Worm (Caenorhabditis elegans) whole organism, midembryonic: ENCODE data around the gene Y39A1A.17.

Experiments used
- T22C8.4 ChIP-seq: fragments of 200-800 bp; sonication (Bioruptor generic); IDR thresholded peaks from 2 replicates; pipeline ENCODE4 v1.3.6; 2022; ENCODE audit warnings: missing genetic modification characterization, missing compliant biosample characterization
- cog-1 ChIP-seq: sonication (generic microtip); optimal IDR thresholded peaks from 2 replicates; lab custom pipeline; 2016; ENCODE audit warnings: missing genetic modification characterization, missing compliant biosample characterization
- flt-1 ChIP-seq: fragments of 200-800 bp; sonication (Bioruptor generic); IDR thresholded peaks from 2 replicates; pipeline ENCODE4 v1.3.6; 2022; ENCODE audit warnings: missing genetic modification characterization, missing compliant biosample characterization
- klf-2 ChIP-seq: fragments of 200-800 bp; sonication (Bioruptor generic); conservative IDR thresholded peaks from 2 replicates; pipeline ENCODE4 v1.3.6; 2022; ENCODE audit warnings: missing genetic modification reagents, missing genetic modification characterization, missing compliant biosample characterization
- med-1 ChIP-seq: sonication (generic microtip); optimal IDR thresholded peaks from 2 replicates; lab custom pipeline; 2017; ENCODE audit warnings: missing genetic modification characterization, mild to moderate bottlenecking, missing compliant biosample characterization, antibody characterized with exemption, missing genetic modification reagents; ENCODE audit not compliant: insufficient read depth
- ref-1 ChIP-seq: fragments of 200-800 bp; sonication (Bioruptor generic); conservative IDR thresholded peaks from 2 replicates; pipeline ENCODE4 v1.3.6; 2022; ENCODE audit warnings: missing genetic modification reagents, missing genetic modification characterization, missing compliant biosample characterization
- tab-1 ChIP-seq: fragments of 200-800 bp; sonication (Bioruptor generic); IDR thresholded peaks from 2 replicates; pipeline ENCODE4 v1.3.6; 2022; ENCODE audit warnings: missing genetic modification characterization, missing compliant biosample characterization
- ztf-23 ChIP-seq: fragments of 200-800 bp; sonication (Bioruptor generic); IDR thresholded peaks from 2 replicates; pipeline ENCODE4 v1.3.6; 2022; ENCODE audit warnings: missing genetic modification reagents, missing genetic modification characterization, missing compliant biosample characterization
- ztf-29 ChIP-seq: fragments of 200-800 bp; sonication (Bioruptor generic); IDR thresholded peaks from 2 replicates; pipeline ENCODE4 v1.3.6; 2022; ENCODE audit warnings: missing genetic modification reagents, missing genetic modification characterization, missing compliant biosample characterization

Gene Y39A1A.17

ce11 chrIII:10721056-10721455, 30.1 kb upstream of the Y39A1A.17 start:
- TF ChIP-seq tab-1 (GFP tag; lab: Robert Waterston, UW) (no peak), flt-1 (GFP tag; lab: Robert Waterston, UW) (no peak), ztf-23 (GFP tag; lab: Robert Waterston, UW) (no peak), klf-2 (no peak), T22C8.4 (GFP tag; lab: Robert Waterston, UW) (no peak), ref-1 (GFP tag; lab: Robert Waterston, UW) (no peak), cog-1 (tag; lab: Kevin White, UChicago) (no peak), ztf-29 (GFP tag; lab: Robert Waterston, UW) (no peak), med-1 (GFP tag; lab: Kevin White, UChicago) (no peak)

DNA sequence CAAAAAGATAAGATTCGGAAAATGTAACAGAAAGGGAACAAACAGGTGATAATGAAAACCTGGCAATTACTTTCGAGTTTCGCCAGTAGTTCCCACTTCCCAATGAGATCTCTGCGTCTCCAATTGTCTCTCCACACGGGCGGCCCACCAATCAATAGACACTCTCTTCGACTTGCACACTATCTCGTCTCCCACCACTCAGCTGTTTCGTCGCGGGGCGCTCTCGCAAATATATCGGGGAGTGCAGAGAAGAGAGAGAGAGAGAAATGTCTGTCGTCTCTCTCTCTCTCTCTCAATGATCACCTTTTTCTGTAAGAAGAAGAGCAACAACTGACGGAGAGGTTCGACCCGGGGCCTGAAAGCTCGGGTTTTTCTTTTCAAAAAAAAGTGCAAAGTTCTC, 29.3 kb upstream of the Y39A1A.17 start:
- TF ChIP-seq ztf-23 (GFP tag; lab: Robert Waterston, UW) = peak; percentile 46; the same call in 1 of the 2 replicates
- TF ChIP-seq med-1 (GFP tag; lab: Kevin White, UChicago) = no peak
- TF ChIP-seq cog-1 (tag; lab: Kevin White, UChicago) = peak; percentile 26
- TF ChIP-seq T22C8.4 (GFP tag; lab: Robert Waterston, UW) = peak; percentile 97
- no peak for TF ChIP-seq ztf-29 (GFP tag; lab: Robert Waterston, UW)
- no peak for TF ChIP-seq tab-1 (GFP tag; lab: Robert Waterston, UW)
- TF ChIP-seq klf-2 = no peak
- 0 out of 2 replicates have a peak, but pooled peaks have one; percentile 39 for TF ChIP-seq flt-1 (GFP tag; lab: Robert Waterston, UW)
- no peak for TF ChIP-seq ref-1 (GFP tag; lab: Robert Waterston, UW)

DNA sequence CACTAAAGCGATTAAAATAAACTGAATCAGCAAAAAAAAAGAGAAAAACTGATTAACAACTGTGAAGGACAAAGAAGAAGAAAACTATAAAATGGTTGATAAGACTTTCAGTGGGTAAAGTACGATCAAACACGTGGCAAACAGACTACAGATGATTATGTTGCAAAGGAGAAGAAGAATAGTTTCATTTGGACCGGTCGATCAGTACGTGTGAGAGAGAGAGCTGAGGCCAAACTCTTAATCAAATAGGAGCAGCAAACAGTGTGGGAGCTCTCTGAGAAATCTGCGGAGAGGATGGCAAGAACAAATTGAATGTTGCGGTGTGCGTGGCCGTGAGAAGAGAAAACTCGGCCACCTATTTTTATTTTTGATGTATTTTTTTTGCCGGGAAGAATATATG, 28.1 kb upstream of the Y39A1A.17 start:
- TF ChIP-seq T22C8.4 (GFP tag; lab: Robert Waterston, UW) = no peak
- no peak for TF ChIP-seq cog-1 (tag; lab: Kevin White, UChicago)
- TF ChIP-seq klf-2 = no peak
- no peak for TF ChIP-seq ref-1 (GFP tag; lab: Robert Waterston, UW)
- TF ChIP-seq ztf-29 (GFP tag; lab: Robert Waterston, UW) = no peak
- no peak for TF ChIP-seq tab-1 (GFP tag; lab: Robert Waterston, UW)
- no peak for TF ChIP-seq flt-1 (GFP tag; lab: Robert Waterston, UW)
- TF ChIP-seq med-1 (GFP tag; lab: Kevin White, UChicago) = no peak
- TF ChIP-seq ztf-23 (GFP tag; lab: Robert Waterston, UW) = no peak

DNA sequence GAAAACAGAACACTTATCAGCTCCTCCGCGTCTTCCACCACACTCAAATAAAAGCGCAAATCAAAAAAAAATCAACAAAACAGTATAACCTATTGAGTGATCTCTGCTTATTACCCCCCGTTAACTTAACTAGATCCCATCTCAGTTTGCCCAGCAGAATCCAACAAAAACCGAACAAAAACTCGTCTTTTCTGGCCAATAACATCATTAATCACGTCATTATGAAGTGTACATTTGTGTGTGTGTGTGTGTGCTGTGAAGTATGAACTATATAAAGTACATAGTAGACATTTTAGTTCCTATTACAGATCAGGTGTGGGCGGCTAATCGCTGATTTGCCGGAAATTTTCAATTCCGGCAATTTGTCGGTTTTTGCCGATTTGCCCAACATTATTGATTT, 27.2 kb upstream of the Y39A1A.17 start:
- no peak for TF ChIP-seq T22C8.4 (GFP tag; lab: Robert Waterston, UW)
- TF ChIP-seq med-1 (GFP tag; lab: Kevin White, UChicago) = no peak
- TF ChIP-seq tab-1 (GFP tag; lab: Robert Waterston, UW) = no peak
- no peak for TF ChIP-seq cog-1 (tag; lab: Kevin White, UChicago)
- no peak for TF ChIP-seq klf-2
- TF ChIP-seq ztf-23 (GFP tag; lab: Robert Waterston, UW) = no peak
- no peak for TF ChIP-seq ztf-29 (GFP tag; lab: Robert Waterston, UW)
- TF ChIP-seq ref-1 (GFP tag; lab: Robert Waterston, UW) = no peak
- no peak for TF ChIP-seq flt-1 (GFP tag; lab: Robert Waterston, UW)

DNA sequence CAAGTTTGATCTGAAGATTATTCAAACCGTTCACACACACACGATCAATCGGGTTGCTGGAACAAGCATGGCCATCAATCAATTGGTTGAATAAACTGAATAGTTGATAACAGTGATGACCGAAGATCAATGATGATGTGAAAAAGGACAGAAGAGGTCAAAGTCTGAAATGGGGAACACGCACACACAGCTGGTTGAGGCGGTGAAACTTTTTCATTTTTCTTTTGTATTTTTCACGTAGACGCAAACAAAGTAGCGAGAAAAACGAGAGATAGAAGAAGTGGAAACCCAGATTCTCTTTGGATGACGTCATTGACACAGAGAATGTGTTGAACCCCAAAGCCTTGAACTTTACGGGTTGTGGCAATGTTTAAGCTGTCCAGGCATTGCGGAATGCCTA, 26.6 kb upstream of the Y39A1A.17 start:
- no peak for TF ChIP-seq T22C8.4 (GFP tag; lab: Robert Waterston, UW)
- no peak for TF ChIP-seq klf-2
- TF ChIP-seq ztf-29 (GFP tag; lab: Robert Waterston, UW) = no peak
- no peak for TF ChIP-seq ref-1 (GFP tag; lab: Robert Waterston, UW)
- no peak for TF ChIP-seq ztf-23 (GFP tag; lab: Robert Waterston, UW)
- no peak for TF ChIP-seq med-1 (GFP tag; lab: Kevin White, UChicago)
- TF ChIP-seq tab-1 (GFP tag; lab: Robert Waterston, UW) = no peak
- TF ChIP-seq flt-1 (GFP tag; lab: Robert Waterston, UW) = no peak

ce11 chrIII:10716091-10716490, 25.2 kb upstream of the Y39A1A.17 start, which contains the start of gene W09D10.4:
Gene W09D10.4, minus strand, starts transcription at chrIII:10716191.
- TF ChIP-seq cog-1 (tag; lab: Kevin White, UChicago) (no peak), med-1 (GFP tag; lab: Kevin White, UChicago) (no peak), ref-1 (GFP tag; lab: Robert Waterston, UW) (no peak), T22C8.4 (GFP tag; lab: Robert Waterston, UW) (no peak), ztf-29 (GFP tag; lab: Robert Waterston, UW) (no peak), ztf-23 (GFP tag; lab: Robert Waterston, UW) (no peak), tab-1 (GFP tag; lab: Robert Waterston, UW) (no peak), flt-1 (GFP tag; lab: Robert Waterston, UW) (no peak), klf-2 (no peak)

DNA sequence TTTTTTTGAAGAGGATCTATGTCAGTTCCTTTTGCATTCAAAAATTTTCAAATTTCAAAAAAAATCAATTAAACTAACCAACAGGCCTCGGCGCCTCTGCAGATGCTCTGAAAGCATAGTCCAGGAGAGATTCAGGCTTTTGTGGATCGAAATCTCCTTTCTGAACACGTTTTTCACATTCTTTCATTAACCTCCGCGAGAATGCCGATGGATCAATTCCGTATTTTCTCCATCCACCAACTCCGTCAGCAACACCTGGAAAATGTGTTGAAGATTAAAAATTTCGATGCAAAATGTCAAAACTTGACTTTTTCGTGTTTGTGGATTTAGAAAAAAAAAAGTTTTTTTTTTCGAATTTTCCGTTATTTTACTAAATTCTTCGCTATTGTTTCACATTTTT, 23.6 kb upstream of the Y39A1A.17 start:
- no peak for TF ChIP-seq ztf-23 (GFP tag; lab: Robert Waterston, UW)
- TF ChIP-seq flt-1 (GFP tag; lab: Robert Waterston, UW) = no peak
- TF ChIP-seq tab-1 (GFP tag; lab: Robert Waterston, UW) = no peak
- TF ChIP-seq klf-2 = no peak
- no peak for TF ChIP-seq cog-1 (tag; lab: Kevin White, UChicago)
- no peak for TF ChIP-seq ref-1 (GFP tag; lab: Robert Waterston, UW)
- TF ChIP-seq ztf-29 (GFP tag; lab: Robert Waterston, UW) = no peak
- TF ChIP-seq med-1 (GFP tag; lab: Kevin White, UChicago) = no peak
- TF ChIP-seq T22C8.4 (GFP tag; lab: Robert Waterston, UW) = no peak

- TF ChIP-seq cog-1 (tag; lab: Kevin White, UChicago) (no peak), flt-1 (GFP tag; lab: Robert Waterston, UW) (0 out of 2 replicates have a peak, but pooled peaks have one; percentile 6)
Observed at ce11 chrIII:10711192-10711673, 20.3 kb upstream of the Y39A1A.17 start, which contains the start of gene W09D10.5. Gene W09D10.5, minus strand, starts transcription at chrIII:10711536.

DNA sequence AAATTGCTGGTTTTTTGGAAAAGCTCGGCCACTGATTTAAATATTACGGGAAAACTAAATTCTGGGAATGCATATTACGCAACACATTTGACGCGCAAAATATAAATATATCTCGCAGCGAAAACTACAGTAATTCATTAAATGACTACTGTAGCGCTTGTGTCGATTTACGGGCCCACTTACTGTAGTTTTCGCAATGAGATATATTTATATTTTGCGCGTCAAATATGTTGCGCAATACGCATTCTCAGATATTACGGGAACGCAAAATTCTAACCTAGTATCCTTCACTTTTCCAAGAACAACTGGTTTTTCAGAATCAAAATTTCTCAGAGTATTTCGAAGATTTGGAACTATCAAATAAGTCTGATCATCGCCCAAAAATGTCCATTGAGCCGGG, 18.8 kb upstream of the Y39A1A.17 start:
- no peak for TF ChIP-seq tab-1 (GFP tag; lab: Robert Waterston, UW)
- TF ChIP-seq klf-2 = no peak
- no peak for TF ChIP-seq T22C8.4 (GFP tag; lab: Robert Waterston, UW)
- no peak for TF ChIP-seq ztf-23 (GFP tag; lab: Robert Waterston, UW)
- TF ChIP-seq ztf-29 (GFP tag; lab: Robert Waterston, UW) = no peak
- TF ChIP-seq cog-1 (tag; lab: Kevin White, UChicago) = no peak
- TF ChIP-seq flt-1 (GFP tag; lab: Robert Waterston, UW) = no peak
- TF ChIP-seq ref-1 (GFP tag; lab: Robert Waterston, UW) = no peak
- TF ChIP-seq med-1 (GFP tag; lab: Kevin White, UChicago) = no peak
